Fruit fly (Drosophila melanogaster): ENCODE measurements around the gene CG14377.

DNA sequence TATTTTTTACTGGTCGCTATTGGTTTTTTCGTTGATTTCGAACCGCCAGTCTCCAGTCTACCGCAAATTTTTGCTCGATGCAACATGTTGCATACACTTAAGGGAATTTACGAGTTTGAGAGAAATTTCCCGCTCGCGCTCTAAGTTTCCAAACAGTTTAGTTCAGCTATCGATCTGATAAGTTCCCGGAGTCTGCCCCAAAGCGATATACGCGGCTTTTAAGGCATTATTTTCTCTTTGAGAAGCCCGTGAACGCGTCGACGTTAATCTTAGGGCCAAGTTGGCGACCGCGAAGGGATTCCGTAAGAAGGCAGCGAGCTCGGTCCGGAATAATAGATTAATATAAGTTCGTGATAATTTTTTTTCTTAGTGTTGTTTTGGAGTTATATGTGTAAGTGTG is 22.7 kb upstream of the CG14377 start:
- TF ChIP-seq tio (GFP tag; optimal IDR thresholded peaks at IDR 0.05) (no peak), ems (GFP tag; optimal IDR thresholded peaks at IDR 0.05) (no peak), sc (optimal IDR thresholded peaks at IDR 0.05) (no peak), sc (GFP tag; optimal IDR thresholded peaks at IDR 0.05) (no peak), CG31224 (GFP tag; IDR thresholded peaks at IDR 0.05) (no peak), phol (tag; optimal IDR thresholded peaks at IDR 0.05) (no peak), Atf3 (GFP tag; optimal IDR thresholded peaks at IDR 0.05) (no peak), CG9609 (GFP tag; optimal IDR thresholded peaks at IDR 0.05) (no peak)
